Worm (Caenorhabditis elegans) whole organism, young adult: ENCODE measurements around the gene hpo-19.

Experiments used
- K12H6.12 ChIP-seq: fragments of 200-800 bp; sonication (Bioruptor generic); optimal IDR thresholded peaks from 2 replicates; lab custom pipeline; 2018; ENCODE audit warnings: mild to moderate bottlenecking, missing genetic modification characterization, missing compliant biosample characterization
- T26A5.8 ChIP-seq: sonication (generic microtip); optimal IDR thresholded peaks from 2 replicates; lab custom pipeline; 2016; ENCODE audit warnings: missing genetic modification characterization, missing compliant biosample characterization
- Y53G8AR.9 ChIP-seq: fragments of 200-800 bp; sonication (Bioruptor generic); conservative IDR thresholded peaks from 2 replicates; pipeline ENCODE4 v1.3.6; 2022; ENCODE audit warnings: missing genetic modification reagents, missing genetic modification characterization, missing compliant biosample characterization
- Y67H2A.10 ChIP-seq: fragments of 200-800 bp; sonication (Bioruptor generic); conservative IDR thresholded peaks from 2 replicates; pipeline ENCODE4 v1.3.6; 2022; ENCODE audit warnings: missing genetic modification reagents, missing genetic modification characterization, missing compliant biosample characterization
- Y79H2A.3 ChIP-seq: fragments of 200-800 bp; sonication (Bioruptor generic); conservative IDR thresholded peaks from 2 replicates; pipeline ENCODE4 v1.3.6; 2022; ENCODE audit warnings: missing genetic modification reagents, missing genetic modification characterization, missing compliant biosample characterization
- ama-1 ChIP-seq, 3 experiments: fragments of 150-350 bp in 1 of 3; sonication (generic microtip) in 2 of 3; optimal IDR thresholded peaks; 2 replicates each; lab custom pipeline; 2014 to 2018; ENCODE audit warnings: missing biosample characterization in 2 of 3, missing genetic modification characterization in 2 of 3, missing genetic modification reagents in 2 of 3
- ceh-91 ChIP-seq: fragments of 200-800 bp; sonication (Bioruptor generic); IDR thresholded peaks from 2 replicates; pipeline ENCODE4 v1.3.6; 2022; ENCODE audit warnings: missing genetic modification reagents, missing genetic modification characterization, missing compliant biosample characterization
- chd-7 ChIP-seq: sonication (generic microtip); optimal IDR thresholded peaks from 2 replicates; lab custom pipeline; 2016; ENCODE audit warnings: mild to moderate bottlenecking, missing genetic modification characterization, moderate library complexity, missing compliant biosample characterization
- dpff-1 ChIP-seq: sonication (generic microtip); optimal IDR thresholded peaks from 2 replicates; lab custom pipeline; 2017; ENCODE audit warnings: mild to moderate bottlenecking, missing genetic modification characterization, missing compliant biosample characterization
- him-1 ChIP-seq: sonication (generic microtip); optimal IDR thresholded peaks from 2 replicates; lab custom pipeline; 2016; ENCODE audit warnings: missing genotype, missing genetic modification reagents, missing genetic modification characterization, missing compliant biosample characterization
- somi-1 ChIP-seq: fragments of 200-800 bp; sonication (Bioruptor generic); optimal IDR thresholded peaks from 2 replicates; lab custom pipeline; 2018; ENCODE audit warnings: mild to moderate bottlenecking, missing genetic modification characterization, missing compliant biosample characterization
- unc-62 ChIP-seq: fragments of 150-350 bp; optimal IDR thresholded peaks from 2 replicates; lab custom pipeline; 2014; ENCODE audit warnings: missing biosample characterization, missing genetic modification reagents, missing genetic modification characterization
- zfh-2 ChIP-seq: fragments of 200-800 bp; sonication (Bioruptor generic); conservative IDR thresholded peaks from 2 replicates; pipeline ENCODE4 v1.3.6; 2022; ENCODE audit warnings: missing genetic modification reagents, missing genetic modification characterization, missing compliant biosample characterization
- ztf-3 ChIP-seq: fragments of 200-800 bp; sonication (Bioruptor generic); optimal IDR thresholded peaks from 2 replicates; lab custom pipeline; 2018; ENCODE audit warnings: mild to moderate bottlenecking, missing genetic modification characterization, missing compliant biosample characterization

DNA sequence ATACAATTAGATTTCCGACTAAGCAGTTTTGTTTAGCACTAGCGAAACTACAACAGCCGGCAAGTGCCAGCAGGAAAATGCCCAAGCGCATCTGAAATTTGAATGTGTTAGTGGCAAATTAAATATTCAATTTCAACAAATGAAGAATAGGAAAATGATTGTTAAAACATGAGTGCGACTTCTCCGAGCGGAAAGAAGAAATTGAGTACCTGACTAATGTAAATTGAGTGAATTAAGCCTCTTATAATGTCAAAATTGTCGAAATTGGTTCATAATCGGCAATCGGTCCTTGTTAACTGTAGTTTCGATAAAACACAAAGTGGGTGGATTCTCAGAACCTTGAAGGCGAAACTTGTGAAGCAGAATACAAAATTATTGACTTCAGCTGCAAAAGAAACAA lies 36.6 kb upstream of the hpo-19 start, which contains the start of gene gfi-1:
- TF ChIP-seq T26A5.8 (tag; lab: Kevin White, UChicago) (no peak), K12H6.12 (no peak), zfh-2 (no peak), ceh-91 (GFP tag; lab: Robert Waterston, UW) (no peak), Y79H2A.3 (GFP tag; lab: Robert Waterston, UW) (no peak), ama-1 (optimal IDR thresholded peaks at IDR 0.05; lab: Kevin White, UChicago) (no peak), ama-1 (GFP tag; optimal IDR thresholded peaks at IDR 0.05; lab: Kevin White, UChicago) (no peak), ztf-3 (GFP tag; lab: Kevin White, UChicago) (no peak), unc-62 (GFP tag; lab: Kevin White, UChicago) (no peak), Y53G8AR.9 (GFP tag; lab: Robert Waterston, UW) (no peak), chd-7 (tag; lab: Kevin White, UChicago) (no peak), dpff-1 (tag; lab: Kevin White, UChicago) (no peak), him-1 (no peak), Y67H2A.10 (GFP tag; lab: Robert Waterston, UW) (no peak), somi-1 (GFP tag; lab: Kevin White, UChicago) (no peak)
